Worm (Caenorhabditis elegans) whole organism, late embryonic: ENCODE measurements around the gene lron-10.
A peak's percentile ranks its signal among the peaks of the same experiment; 100 is the strongest.

Experiments
- F13H6.1 ChIP-seq: sonication (generic microtip); optimal IDR thresholded peaks from 2 replicates; lab custom pipeline; 2016; ENCODE audit warnings: missing genetic modification characterization, missing compliant biosample characterization
- K02D7.2 ChIP-seq: sonication (generic microtip); optimal IDR thresholded peaks from 2 replicates; lab custom pipeline; 2017; ENCODE audit warnings: mild to moderate bottlenecking, missing genetic modification characterization, missing compliant biosample characterization
- T23F11.4 ChIP-seq: fragments of 200-800 bp; sonication (Bioruptor generic); optimal IDR thresholded peaks from 2 replicates; lab custom pipeline; 2018; ENCODE audit warnings: mild to moderate bottlenecking, missing genetic modification characterization, missing compliant biosample characterization
- ama-1 ChIP-seq: fragments of 150-350 bp; optimal IDR thresholded peaks from 2 replicates; lab custom pipeline; 2014
- ceh-14 ChIP-seq: sonication (generic microtip); optimal IDR thresholded peaks from 2 replicates; lab custom pipeline; 2016; ENCODE audit warnings: missing genotype, missing genetic modification characterization, missing compliant biosample characterization
- ceh-18 ChIP-seq: sonication (generic microtip); optimal IDR thresholded peaks from 2 replicates; lab custom pipeline; 2016; ENCODE audit warnings: missing genetic modification characterization, missing compliant biosample characterization
- ceh-19 ChIP-seq: fragments of 200-800 bp; sonication (Bioruptor generic); optimal IDR thresholded peaks from 2 replicates; lab custom pipeline; 2018; ENCODE audit warnings: mild to moderate bottlenecking, missing genetic modification characterization, missing compliant biosample characterization
- ceh-2 ChIP-seq: sonication (generic microtip); optimal IDR thresholded peaks from 2 replicates; lab custom pipeline; 2016; ENCODE audit warnings: missing genotype, missing genetic modification characterization, missing compliant biosample characterization
- ceh-30 ChIP-seq: fragments of 150-350 bp; optimal IDR thresholded peaks from 2 replicates; lab custom pipeline; 2014; ENCODE audit warnings: missing biosample characterization, missing genetic modification characterization
- ceh-48 ChIP-seq: sonication (generic microtip); optimal IDR thresholded peaks from 2 replicates; lab custom pipeline; 2016; ENCODE audit warnings: missing genetic modification characterization, inconsistent platforms, missing compliant biosample characterization
- ceh-6 ChIP-seq: fragments of 200-800 bp; sonication (Bioruptor generic); optimal IDR thresholded peaks from 2 replicates; lab custom pipeline; 2018; ENCODE audit warnings: mild to moderate bottlenecking, missing genetic modification characterization, missing compliant biosample characterization
- che-1 ChIP-seq: sonication (generic microtip); optimal IDR thresholded peaks from 2 replicates; lab custom pipeline; 2016; ENCODE audit warnings: mild to moderate bottlenecking, missing genetic modification characterization, missing compliant biosample characterization
- dmd-4 ChIP-seq: sonication (generic microtip); optimal IDR thresholded peaks from 2 replicates; lab custom pipeline; 2016; ENCODE audit warnings: borderline replicate concordance, missing genetic modification characterization, missing compliant biosample characterization
- dve-1 ChIP-seq: sonication (generic microtip); optimal IDR thresholded peaks from 2 replicates; lab custom pipeline; 2017; ENCODE audit warnings: antibody characterized with exemption, mild to moderate bottlenecking, missing genetic modification characterization, missing compliant biosample characterization
- elt-4 ChIP-seq: sonication (generic microtip); optimal IDR thresholded peaks from 2 replicates; lab custom pipeline; 2016; ENCODE audit warnings: missing genetic modification characterization, missing compliant biosample characterization
- ets-4 ChIP-seq: sonication (generic microtip); optimal IDR thresholded peaks from 2 replicates; lab custom pipeline; 2016; ENCODE audit warnings: missing genetic modification characterization, missing compliant biosample characterization
- fkh-10 ChIP-seq: fragments of 150-350 bp; optimal IDR thresholded peaks from 2 replicates; lab custom pipeline; 2014; ENCODE audit warnings: missing biosample characterization, missing genetic modification reagents, missing genetic modification characterization
- gmeb-2 ChIP-seq: sonication (generic microtip); optimal IDR thresholded peaks from 2 replicates; lab custom pipeline; 2016; ENCODE audit warnings: missing genetic modification characterization, inconsistent platforms, missing compliant biosample characterization
- hlh-13 ChIP-seq: fragments of 200-800 bp; sonication (Bioruptor generic); optimal IDR thresholded peaks from 2 replicates; lab custom pipeline; 2018; ENCODE audit warnings: mild to moderate bottlenecking, missing genetic modification characterization, missing compliant biosample characterization
- hlh-30 ChIP-seq: sonication (generic microtip); optimal IDR thresholded peaks from 2 replicates; lab custom pipeline; 2017; ENCODE audit warnings: antibody characterized with exemption, missing genetic modification characterization, missing compliant biosample characterization; ENCODE audit not compliant: insufficient read depth
- hlh-6 ChIP-seq: sonication (generic microtip); optimal IDR thresholded peaks from 2 replicates; lab custom pipeline; 2016; ENCODE audit warnings: missing genotype, missing genetic modification characterization, missing compliant biosample characterization
- hlh-8 ChIP-seq: sonication (generic microtip); optimal IDR thresholded peaks from 2 replicates; lab custom pipeline; 2016; ENCODE audit warnings: missing genotype, missing genetic modification characterization, missing compliant biosample characterization
- lim-6 ChIP-seq: sonication (generic microtip); optimal IDR thresholded peaks from 2 replicates; lab custom pipeline; 2016; ENCODE audit warnings: missing genetic modification characterization, missing compliant biosample characterization
- nfya-1 ChIP-seq: sonication (generic microtip); optimal IDR thresholded peaks from 2 replicates; lab custom pipeline; 2017; ENCODE audit warnings: missing genetic modification characterization, mild to moderate bottlenecking, missing compliant biosample characterization, antibody characterized with exemption, moderate library complexity
- nhr-232 ChIP-seq: sonication (generic microtip); optimal IDR thresholded peaks from 2 replicates; lab custom pipeline; 2016; ENCODE audit warnings: missing genetic modification characterization, missing compliant biosample characterization
- npax-4 ChIP-seq: sonication (generic microtip); optimal IDR thresholded peaks from 2 replicates; lab custom pipeline; 2016; ENCODE audit warnings: missing genetic modification characterization, missing compliant biosample characterization
- pha-4 ChIP-seq: fragments of 150-350 bp; optimal IDR thresholded peaks from 2 replicates; lab custom pipeline; 2018; ENCODE audit warnings: missing biosample characterization, missing genetic modification reagents, missing genetic modification characterization
- pros-1 ChIP-seq: fragments of 150-350 bp; optimal IDR thresholded peaks from 2 replicates; lab custom pipeline; 2014; ENCODE audit warnings: missing biosample characterization, missing genetic modification reagents, missing genetic modification characterization
- ref-2 ChIP-seq: sonication (generic microtip); optimal IDR thresholded peaks from 2 replicates; lab custom pipeline; 2016; ENCODE audit warnings: missing genetic modification characterization, missing compliant biosample characterization
- sox-2 ChIP-seq: fragments of 200-800 bp; sonication (Bioruptor generic); IDR thresholded peaks from 2 replicates; pipeline ENCODE4 v1.3.6; 2022; ENCODE audit warnings: missing genetic modification reagents, missing genetic modification characterization, missing compliant biosample characterization
- sox-4 ChIP-seq: sonication (generic microtip); optimal IDR thresholded peaks from 2 replicates; lab custom pipeline; 2017; ENCODE audit warnings: mild to moderate bottlenecking, missing genetic modification characterization, inconsistent platforms, missing compliant biosample characterization
- tbx-7 ChIP-seq: sonication (generic microtip); optimal IDR thresholded peaks from 2 replicates; lab custom pipeline; 2016; ENCODE audit warnings: missing genotype, missing genetic modification characterization, missing compliant biosample characterization
- unc-3 ChIP-seq, 2 experiments: fragments of 200-800 bp in 1 of 2; sonication (Bioruptor generic) in 1 of 2; sonication (generic microtip) in 1 of 2; conservative IDR thresholded peaks in 1 of 2; optimal IDR thresholded peaks in 1 of 2; 2 replicates each; pipeline versions ENCODE4 v1.3.6 to Lab custom; 2016 to 2022; ENCODE audit warnings: missing compliant biosample characterization in 2 of 2, missing genetic modification characterization in 2 of 2, missing genetic modification reagents in 1 of 2
- unc-42 ChIP-seq: sonication (generic microtip); optimal IDR thresholded peaks from 2 replicates; lab custom pipeline; 2016; ENCODE audit warnings: missing genotype, missing genetic modification characterization, missing compliant biosample characterization

Gene lron-10

DNA sequence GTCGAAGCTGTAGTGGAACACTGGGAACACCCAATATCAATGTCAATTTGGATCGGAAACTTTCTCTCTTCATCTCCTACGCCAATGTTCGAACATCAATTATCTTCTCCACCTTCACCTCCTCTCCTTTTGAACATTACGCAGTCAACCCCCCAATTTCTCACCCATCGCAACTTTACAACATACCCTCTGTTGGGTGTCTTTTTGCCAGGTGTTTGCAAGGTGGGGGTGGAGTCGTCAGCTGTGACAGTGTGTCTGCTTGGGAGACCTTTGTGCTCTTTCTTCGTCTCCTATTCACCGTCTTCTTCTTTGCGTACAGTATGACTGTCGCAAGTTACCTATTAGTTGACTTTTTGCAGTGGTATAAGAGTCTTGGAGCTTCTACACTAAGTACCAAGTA, 45.5 kb upstream of the lron-10 start:
- TF ChIP-seq ceh-18 (no peak), hlh-8 (tag; lab: Kevin White, UChicago) (no peak), che-1 (tag; lab: Kevin White, UChicago) (no peak)
- TF ChIP-seq, all 69 proteins: peak for 0

DNA sequence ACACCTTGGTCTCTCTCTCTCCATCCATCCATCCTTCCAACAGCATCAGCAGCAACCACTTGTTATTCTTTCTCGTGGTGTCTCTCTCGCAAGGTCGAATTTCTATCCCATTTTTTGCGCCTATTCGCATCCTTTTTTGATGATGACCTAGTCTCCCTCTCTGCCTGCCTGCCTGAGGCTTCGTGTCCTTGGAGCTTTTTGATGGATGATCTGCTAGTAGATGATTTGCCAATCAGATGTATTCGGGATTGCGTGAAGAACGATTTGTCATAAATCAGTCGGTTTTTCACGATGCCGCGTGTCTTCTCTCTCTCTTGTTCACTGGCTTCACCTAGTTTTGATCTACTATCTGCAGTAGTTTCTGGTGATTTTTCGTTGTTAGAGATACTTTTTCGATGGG, 40.1 kb upstream of the lron-10 start:
- no peak for TF ChIP-seq F13H6.1 (tag; lab: Kevin White, UChicago)
- TF ChIP-seq dve-1 (tag; lab: Kevin White, UChicago), result no peak
- TF ChIP-seq pros-1 (tag; lab: Kevin White, UChicago), result no peak
- no peak for TF ChIP-seq sox-2 (GFP tag; lab: Robert Waterston, UW)
- TF ChIP-seq ref-2 (tag; lab: Kevin White, UChicago), result no peak
- TF ChIP-seq tbx-7 (tag; lab: Kevin White, UChicago), result no peak
- no peak for TF ChIP-seq ceh-14
- no peak for TF ChIP-seq ama-1 (lab: Kevin White, UChicago)
- TF ChIP-seq hlh-13 (GFP tag; lab: Kevin White, UChicago), result no peak
- no peak for TF ChIP-seq sox-4 (tag; lab: Kevin White, UChicago)
- no peak for TF ChIP-seq T23F11.4
- TF ChIP-seq ceh-30, result no peak
- TF ChIP-seq unc-42 (tag; lab: Kevin White, UChicago), result no peak
- TF ChIP-seq che-1 (tag; lab: Kevin White, UChicago), result no peak
- no peak for TF ChIP-seq ets-4 (tag; lab: Kevin White, UChicago)

DNA sequence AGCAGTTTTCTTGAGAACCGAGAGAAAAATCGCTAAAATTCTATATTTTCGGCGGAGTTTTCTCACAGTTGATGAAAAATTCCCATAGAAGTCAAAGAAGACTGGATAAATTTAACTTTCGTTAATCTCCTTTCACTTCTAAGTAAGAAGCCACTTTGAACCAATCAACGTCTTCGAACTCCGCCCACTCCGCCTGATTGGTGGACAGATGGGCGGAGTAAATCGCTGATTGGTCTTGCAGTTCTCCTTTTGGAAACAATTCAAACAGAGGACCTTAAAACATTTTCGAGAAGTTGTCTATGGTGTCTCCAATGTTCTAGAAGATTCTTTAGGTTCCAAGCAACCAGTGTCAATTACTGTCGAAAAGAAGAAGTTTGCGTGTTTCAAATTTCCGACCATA, 37.2 kb upstream of the lron-10 start:
- TF ChIP-seq K02D7.2, result no peak
- TF ChIP-seq ets-4 (tag; lab: Kevin White, UChicago), result no peak
- no peak for TF ChIP-seq dmd-4
- no peak for TF ChIP-seq ceh-14
- TF ChIP-seq npax-4, result no peak
- TF ChIP-seq nfya-1 (tag; lab: Kevin White, UChicago), result peak; percentile 98
- TF ChIP-seq ref-2 (tag; lab: Kevin White, UChicago), result peak; percentile 5
- TF ChIP-seq fkh-10 (GFP tag; lab: Kevin White, UChicago), result no peak
- no peak for TF ChIP-seq lim-6 (tag; lab: Kevin White, UChicago)

DNA sequence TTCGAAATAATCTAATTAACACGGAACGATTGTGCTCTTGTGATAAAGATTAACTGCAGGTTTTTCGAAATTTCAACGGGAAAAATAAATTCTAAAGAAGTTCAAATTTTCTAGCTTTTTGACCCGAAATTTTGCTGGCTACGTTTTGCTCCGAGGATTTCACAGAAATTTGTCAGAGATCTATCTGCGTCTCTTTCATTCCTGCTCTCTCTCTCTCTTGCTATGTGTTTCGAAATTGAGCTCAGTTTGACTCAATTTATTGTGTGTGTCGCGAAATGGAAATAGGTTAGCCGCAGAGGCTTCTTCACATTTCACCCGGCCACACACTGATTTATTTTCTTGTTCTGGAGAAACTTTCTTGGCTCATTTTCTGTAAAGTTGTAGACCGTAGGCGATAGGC, 36.5 kb upstream of the lron-10 start:
- no peak for TF ChIP-seq elt-4 (tag; lab: Kevin White, UChicago)
- peak; percentile 45 for TF ChIP-seq unc-42 (tag; lab: Kevin White, UChicago)

DNA sequence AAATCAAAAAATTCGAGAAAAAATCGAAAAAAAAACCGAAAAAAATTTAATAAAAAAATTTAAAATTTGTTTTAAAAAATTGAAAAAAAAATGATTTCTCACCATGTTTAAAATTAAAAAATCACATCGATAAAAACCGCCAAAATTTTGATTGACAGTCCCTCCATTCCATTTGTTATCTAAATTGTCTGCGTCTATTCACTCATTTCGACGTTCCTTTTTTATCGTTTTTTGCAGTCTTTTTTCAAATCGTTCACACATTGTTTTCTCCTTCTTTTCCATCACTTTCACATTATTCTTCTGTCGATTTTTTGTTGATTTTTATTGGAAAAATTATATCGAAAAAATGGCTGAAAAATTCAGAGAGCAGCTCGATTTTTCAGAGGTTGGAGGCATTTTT, 34.9 kb upstream of the lron-10 start:
- TF ChIP-seq pha-4 (no peak), ceh-48 (tag; lab: Kevin White, UChicago) (no peak), nhr-232 (tag; lab: Kevin White, UChicago) (no peak), sox-4 (tag; lab: Kevin White, UChicago) (no peak), ceh-19 (no peak), hlh-30 (tag; lab: Kevin White, UChicago) (no peak), unc-3 (GFP tag; conservative IDR thresholded peaks at IDR 0.05; lab: Robert Waterston, UW) (no peak), unc-3 (tag; optimal IDR thresholded peaks at IDR 0.05; lab: Kevin White, UChicago) (no peak), ceh-6 (GFP tag; lab: Kevin White, UChicago) (no peak), ceh-2 (tag; lab: Kevin White, UChicago) (no peak), gmeb-2 (tag; lab: Kevin White, UChicago) (no peak), npax-4 (no peak), hlh-6 (tag; lab: Kevin White, UChicago) (no peak)
